Fruit fly (Drosophila melanogaster): ENCODE data around the gene CG11262.

CG11262 gene

DNA sequence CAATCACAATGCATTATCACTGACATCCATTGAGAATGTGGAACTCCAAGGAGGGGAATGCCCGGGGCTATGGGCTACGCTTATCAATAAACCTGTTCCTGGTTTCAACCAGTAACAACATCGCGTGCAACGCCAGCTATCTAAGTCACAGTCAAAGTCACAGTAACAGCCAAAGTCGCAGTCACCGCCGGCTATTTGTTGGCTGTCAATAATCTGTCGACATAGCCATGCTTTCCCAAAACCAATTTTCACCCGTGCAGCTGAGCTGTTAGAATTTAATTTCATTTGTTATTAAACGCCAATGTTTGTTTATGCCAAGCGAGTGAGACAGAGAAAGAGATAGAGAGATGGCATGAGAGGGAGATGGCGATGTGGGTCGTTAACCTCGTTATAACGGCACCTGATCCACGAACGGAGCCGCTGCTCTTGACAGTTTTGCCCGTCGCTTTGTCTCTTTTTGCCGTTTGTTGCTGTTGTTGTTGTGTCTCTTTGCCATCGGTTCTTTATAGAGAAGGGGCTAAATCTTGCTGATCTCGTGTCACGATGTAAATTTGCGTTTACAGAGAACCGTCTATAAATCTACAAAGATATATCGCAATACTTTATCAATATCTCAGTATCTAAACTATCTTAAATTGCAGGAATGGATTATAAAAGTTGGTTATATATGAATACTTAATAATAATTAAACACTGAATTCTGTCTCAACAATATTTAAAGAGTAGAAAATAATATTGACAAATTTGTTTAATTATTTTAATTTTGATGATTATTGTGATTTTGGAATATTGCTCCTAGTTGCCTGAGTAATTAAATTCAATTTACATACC lies 37.4 kb downstream of the CG11262 start:
- TF ChIP-seq CG17829 (tag; optimal IDR thresholded peaks at IDR 0.05) (peak; percentile 35), z (GFP tag; IDR thresholded peaks at IDR 0.05) (no peak), CoRest (tag; optimal IDR thresholded peaks at IDR 0.05) (peak; percentile 30), CG12219 (GFP tag; optimal IDR thresholded peaks at IDR 0.05) (no peak), Hmr (GFP tag; optimal IDR thresholded peaks at IDR 0.05) (no peak), eve (GFP tag; optimal IDR thresholded peaks at IDR 0.05) (no peak), E2f1 (GFP tag; IDR thresholded peaks at IDR 0.05) (no peak), CG3407 (GFP tag; optimal IDR thresholded peaks at IDR 0.05) (peak; percentile 60), CG15269 (tag; optimal IDR thresholded peaks at IDR 0.05) (peak; percentile 56), esg (GFP tag; conservative IDR thresholded peaks at IDR 0.05) (no peak), cad (GFP tag; optimal IDR thresholded peaks at IDR 0.05) (no peak), vvl (GFP tag; IDR thresholded peaks at IDR 0.05) (peak; percentile 44; the same call in 1 of the 2 replicates), CG11723 (GFP tag; optimal IDR thresholded peaks at IDR 0.05) (no peak), lola (GFP tag; optimal IDR thresholded peaks at IDR 0.05) (peak in 1 of 3 experiments; percentile 75), eyg (GFP tag; optimal IDR thresholded peaks at IDR 0.05) (no peak), Rx (GFP tag; IDR thresholded peaks at IDR 0.05) (no peak), Nf-YA (GFP tag; IDR thresholded peaks at IDR 0.05) (no peak), Hmx (GFP tag; optimal IDR thresholded peaks at IDR 0.05) (no peak), fd102C (GFP tag; optimal IDR thresholded peaks at IDR 0.05) (no peak), hbn (GFP tag; IDR thresholded peaks at IDR 0.05; ENCODE audit: partially characterized antibody) (no peak), CG6791 (GFP tag; IDR thresholded peaks at IDR 0.05; ENCODE audit: partially characterized antibody) (peak; percentile 50; the same call in 1 of the 3 replicates), CG12744 (GFP tag; optimal IDR thresholded peaks at IDR 0.05) (no peak), lbe (GFP tag; optimal IDR thresholded peaks at IDR 0.05) (no peak), gem (tag; optimal IDR thresholded peaks at IDR 0.05) (peak; percentile 56), Dp (GFP tag; optimal IDR thresholded peaks at IDR 0.05) (no peak), CG8924 (tag; optimal IDR thresholded peaks at IDR 0.05) (peak; percentile 18), CG8359 (GFP tag; optimal IDR thresholded peaks at IDR 0.05; ENCODE audit: borderline replicate concordance) (no peak), ara (GFP tag; IDR thresholded peaks at IDR 0.05) (no peak), dmrt99B (tag; optimal IDR thresholded peaks at IDR 0.05) (no peak), sna (GFP tag; IDR thresholded peaks at IDR 0.05; ENCODE audit: partially characterized antibody) (no peak), Neu2 (GFP tag; optimal IDR thresholded peaks at IDR 0.05; ENCODE audit: borderline replicate concordance) (no peak), zfh1 (GFP tag; IDR thresholded peaks at IDR 0.05) (no peak), CG33213 (GFP tag; optimal IDR thresholded peaks at IDR 0.05) (no peak), CG33557 (GFP tag; optimal IDR thresholded peaks at IDR 0.05) (peak; percentile 5), Asciz (GFP tag; optimal IDR thresholded peaks at IDR 0.05) (no peak), CG14965 (GFP tag; optimal IDR thresholded peaks at IDR 0.05; ENCODE audit: borderline replicate concordance) (no peak), CG7271 (tag; optimal IDR thresholded peaks at IDR 0.05) (no peak), abd-A (tag; optimal IDR thresholded peaks at IDR 0.05) (peak; percentile 80), CG6175 (GFP tag; IDR thresholded peaks at IDR 0.05) (no peak), org-1 (GFP tag; optimal IDR thresholded peaks at IDR 0.05) (no peak), CG15011 (GFP tag; optimal IDR thresholded peaks at IDR 0.05) (no peak), CG2712 (tag; optimal IDR thresholded peaks at IDR 0.05) (peak; percentile 54), Sry-δ (GFP tag; optimal IDR thresholded peaks at IDR 0.05) (peak; percentile 23), CG1792 (GFP tag; optimal IDR thresholded peaks at IDR 0.05) (no peak), crc (GFP tag; optimal IDR thresholded peaks at IDR 0.05) (no peak), amos (GFP tag; IDR thresholded peaks at IDR 0.05; ENCODE audit: partially characterized antibody) (peak; percentile 7; the same call in 1 of the 2 replicates), H15 (GFP tag; IDR thresholded peaks at IDR 0.05) (no peak), Atf3 (GFP tag; optimal IDR thresholded peaks at IDR 0.05) (no peak)

Data from whole organism, embryonic.